Worm (Caenorhabditis elegans) whole organism, young adult: Measurements from ENCODE around the gene skpo-2.

Experiments used
- ama-1 ChIP-seq, 3 experiments: fragments of 150-350 bp in 1 of 3; sonication (generic microtip) in 2 of 3; optimal IDR thresholded peaks; 2 replicates each; lab custom pipeline; 2014 to 2018; ENCODE audit warnings: missing biosample characterization in 2 of 3, missing genetic modification characterization in 2 of 3, missing genetic modification reagents in 2 of 3
- ceh-58 ChIP-seq: fragments of 200-800 bp; sonication (Bioruptor generic); IDR thresholded peaks from 2 replicates; pipeline ENCODE4 v1.3.6; 2022; ENCODE audit warnings: missing genetic modification characterization, missing compliant biosample characterization
- madf-8 ChIP-seq: fragments of 200-800 bp; sonication (Bioruptor generic); conservative IDR thresholded peaks from 2 replicates; pipeline ENCODE4 v1.3.6; 2022; ENCODE audit warnings: missing genetic modification reagents, missing genetic modification characterization, missing compliant biosample characterization

DNA sequence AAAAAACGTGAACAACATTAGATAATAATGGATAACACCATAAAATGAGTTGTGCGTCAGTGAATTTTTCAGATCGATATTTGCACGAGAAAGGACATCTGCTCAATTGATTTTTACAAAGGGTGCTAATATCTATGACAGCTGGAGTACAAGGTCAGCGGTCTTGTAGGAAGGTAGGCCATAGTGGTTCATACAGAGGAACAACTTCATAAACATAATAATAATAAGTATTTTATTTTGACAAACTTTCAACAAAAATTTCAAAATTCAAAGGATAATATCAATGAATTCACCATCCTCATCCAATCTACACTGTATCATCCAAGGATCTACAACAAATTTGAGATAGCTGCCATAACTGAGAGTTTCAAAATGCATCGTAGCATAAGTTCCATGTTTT is 40.9 kb upstream of the skpo-2 start, which contains the start of gene fbxb-104:
- TF ChIP-seq ceh-58 (GFP tag; lab: Robert Waterston, UW): no peak
- TF ChIP-seq madf-8 (GFP tag; lab: Robert Waterston, UW): no peak
- TF ChIP-seq ama-1 (optimal IDR thresholded peaks at IDR 0.05; lab: Kevin White, UChicago): no peak
- no peak for TF ChIP-seq ama-1 (GFP tag; optimal IDR thresholded peaks at IDR 0.05; lab: Kevin White, UChicago)
